Worm (Caenorhabditis elegans): ENCODE results near the gene R11G1.7.

- TF ChIP-seq W03F9.2 (tag; optimal IDR thresholded peaks at IDR 0.05) (no peak), dao-5 (tag; optimal IDR thresholded peaks at IDR 0.05) (no peak)
Measured at ce11 chrX:3693138-3693537, 37.1 kb downstream of the R11G1.7 start, which contains the start of gene C02F12.8.

All from whole organism, L4/young adult.